Worm (Caenorhabditis elegans) whole organism, early embryonic: ENCODE data around the gene pqn-90.

Experiments
- B0310.2 ChIP-seq: sonication (generic microtip); optimal IDR thresholded peaks from 2 replicates; lab custom pipeline; 2016; ENCODE audit warnings: mild to moderate bottlenecking, missing genetic modification characterization, missing compliant biosample characterization
- aly-1 ChIP-seq: sonication (generic microtip); optimal IDR thresholded peaks from 2 replicates; lab custom pipeline; 2016; ENCODE audit warnings: missing genetic modification characterization, missing compliant biosample characterization
- ama-1 ChIP-seq: fragments of 150-350 bp; optimal IDR thresholded peaks from 2 replicates; lab custom pipeline; 2014
- ceh-13 ChIP-seq: fragments of 200-800 bp; sonication (Bioruptor generic); optimal IDR thresholded peaks from 2 replicates; lab custom pipeline; 2018; ENCODE audit warnings: mild to moderate bottlenecking, missing genetic modification characterization, missing compliant biosample characterization
- ets-7 ChIP-seq: sonication (generic microtip); optimal IDR thresholded peaks from 2 replicates; lab custom pipeline; 2016; ENCODE audit warnings: missing genotype, missing genetic modification characterization, missing compliant biosample characterization
- flt-1 ChIP-seq: fragments of 200-800 bp; sonication (Bioruptor generic); IDR thresholded peaks from 2 replicates; pipeline ENCODE4 v1.3.6; 2022; ENCODE audit warnings: missing genetic modification characterization, missing compliant biosample characterization
- hmg-4 ChIP-seq: fragments of 200-800 bp; sonication (Bioruptor generic); optimal IDR thresholded peaks from 2 replicates; lab custom pipeline; 2018; ENCODE audit warnings: mild to moderate bottlenecking, missing genetic modification characterization, missing compliant biosample characterization
- hnd-1 ChIP-seq: sonication (generic microtip); optimal IDR thresholded peaks from 2 replicates; lab custom pipeline; 2016; ENCODE audit warnings: missing genetic modification characterization, missing compliant biosample characterization
- scrt-1 ChIP-seq: fragments of 200-800 bp; sonication (Bioruptor generic); IDR thresholded peaks from 2 replicates; pipeline ENCODE4 v1.3.6; 2022; ENCODE audit warnings: missing genetic modification characterization, missing compliant biosample characterization
- sea-1 ChIP-seq: fragments of 200-800 bp; sonication (Bioruptor generic); conservative IDR thresholded peaks from 2 replicates; pipeline ENCODE4 v1.3.6; 2022; ENCODE audit warnings: missing genetic modification characterization, missing compliant biosample characterization
- tbx-37 ChIP-seq: fragments of 200-800 bp; sonication (Bioruptor generic); conservative IDR thresholded peaks from 2 replicates; pipeline ENCODE4 v1.3.6; 2022; ENCODE audit warnings: missing genetic modification reagents, missing genetic modification characterization, missing compliant biosample characterization
- tra-4 ChIP-seq: sonication (generic microtip); optimal IDR thresholded peaks from 2 replicates; lab custom pipeline; 2017; ENCODE audit warnings: missing genetic modification characterization, missing compliant biosample characterization

DNA sequence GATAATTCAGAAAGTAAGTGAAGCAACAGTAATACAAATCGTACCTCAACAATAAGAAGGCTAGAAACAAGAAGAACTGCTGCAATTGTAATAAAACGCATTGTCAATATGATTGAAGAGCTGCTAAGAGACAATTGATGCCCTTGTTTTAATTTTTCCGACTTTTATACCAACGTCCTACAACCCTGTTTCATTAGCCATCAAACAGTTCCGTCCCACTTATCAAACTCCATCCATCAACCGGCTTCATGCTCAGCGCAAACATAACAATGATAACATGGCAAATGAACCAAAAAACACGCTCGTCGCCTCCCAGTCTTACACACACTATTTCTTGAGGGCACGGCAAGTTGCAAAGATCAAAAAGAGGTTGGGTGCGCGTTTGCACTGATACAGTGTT is at the start of gene pqn-90:
- TF ChIP-seq B0310.2 (tag; lab: Kevin White, UChicago) (no peak), ceh-13 (GFP tag; lab: Kevin White, UChicago) (no peak), ama-1 (no peak), sea-1 (GFP tag; lab: Robert Waterston, UW) (no peak), flt-1 (GFP tag; lab: Robert Waterston, UW) (no peak), ets-7 (tag; lab: Kevin White, UChicago) (no peak), tbx-37 (GFP tag; lab: Robert Waterston, UW) (no peak), aly-1 (tag; lab: Kevin White, UChicago) (no peak), hnd-1 (tag; lab: Kevin White, UChicago) (no peak), scrt-1 (GFP tag; lab: Robert Waterston, UW) (no peak), hmg-4 (GFP tag; lab: Kevin White, UChicago) (no peak), tra-4 (tag; lab: Kevin White, UChicago) (no peak)
